Fruit fly (Drosophila melanogaster) whole organism: ENCODE data around the gene CG12496.

Experiments
- CG8478 ChIP-seq: fragments of >200 bp; optimal IDR thresholded peaks from 2 replicates; lab custom pipeline; 2018; ENCODE audit warnings: inconsistent platforms
- EcR ChIP-seq, 2 experiments: fragments of >200 bp; optimal IDR thresholded peaks; 2 replicates each; lab custom pipeline; 2017; ENCODE audit warnings: missing biosample characterization in 2 of 2, missing genetic modification characterization in 2 of 2, missing genetic modification reagents in 2 of 2
- psq ChIP-seq: fragments of >200 bp; optimal IDR thresholded peaks from 2 replicates; lab custom pipeline; 2017
- usp ChIP-seq: fragments of >200 bp; optimal IDR thresholded peaks from 2 replicates; lab custom pipeline; 2017; ENCODE audit warnings: missing biosample characterization, missing genetic modification characterization, mixed read lengths

- TF ChIP-seq usp (GFP tag; lab: Kevin White, UChicago) (no peak), CG8478 (lab: Kevin White, UChicago) (no peak), EcR (GFP tag; optimal IDR thresholded peaks at IDR 0.05; lab: Kevin White, UChicago) (no peak), psq (lab: Kevin White, UChicago) (no peak)
Measured at dm6 chrX:2419518-2419917, 8.8 kb upstream of the CG12496 start.
